Fruit fly (Drosophila melanogaster) whole organism, wandering third instar larva: ENCODE data around the gene Ugt35B1.

Experiments
- Abd-B ChIP-seq: fragments of >200 bp; optimal IDR thresholded peaks from 2 replicates; lab custom pipeline; 2017; ENCODE audit warnings: missing biosample characterization, missing genetic modification characterization
- CG32264 ChIP-seq: fragments of 200-800 bp; sonication (Bioruptor generic); optimal IDR thresholded peaks from 2 replicates; lab custom pipeline; 2016; ENCODE audit warnings: missing biosample characterization, missing genetic modification characterization
- CG9705 ChIP-seq: fragments of 200-800 bp; sonication (Bioruptor generic); optimal IDR thresholded peaks from 2 replicates; lab custom pipeline; 2018; ENCODE audit warnings: missing biosample characterization, mild to moderate bottlenecking, missing genetic modification characterization
- CrebA ChIP-seq: fragments of 200-800 bp; sonication (Bioruptor generic); optimal IDR thresholded peaks from 2 replicates; lab custom pipeline; 2016; ENCODE audit warnings: missing biosample characterization, mild to moderate bottlenecking, missing genetic modification characterization, borderline replicate concordance
- GATAd ChIP-seq: sonication (Bioruptor generic); optimal IDR thresholded peaks from 2 replicates; lab custom pipeline; 2016; ENCODE audit warnings: missing biosample characterization, missing genetic modification characterization
- HLH106 ChIP-seq: fragments of 200-800 bp; optimal IDR thresholded peaks from 3 replicates; lab custom pipeline; 2019; ENCODE audit warnings: missing biosample characterization, mild to moderate bottlenecking, missing genetic modification characterization, moderate library complexity
- Hr78 ChIP-seq: fragments of >200 bp; optimal IDR thresholded peaks from 2 replicates; lab custom pipeline; 2017; ENCODE audit warnings: missing biosample characterization, missing genetic modification characterization
- Hr83 ChIP-seq: fragments of 200-300 bp; sonication (Bioruptor generic); optimal IDR thresholded peaks from 2 replicates; lab custom pipeline; 2016; ENCODE audit warnings: missing biosample characterization, mild to moderate bottlenecking, missing genetic modification characterization, moderate library complexity; ENCODE audit not compliant: poor library complexity, severe bottlenecking
- Jra ChIP-seq: sonication (Bioruptor generic); optimal IDR thresholded peaks from 2 replicates; lab custom pipeline; 2016; ENCODE audit warnings: missing biosample characterization, missing genetic modification characterization
- N ChIP-seq: fragments of >200 bp; optimal IDR thresholded peaks from 2 replicates; lab custom pipeline; 2018; ENCODE audit warnings: missing biosample characterization, missing external identifiers, missing genetic modification characterization
- OdsH ChIP-seq: fragments of 200-800 bp; sonication (Bioruptor generic); optimal IDR thresholded peaks from 2 replicates; lab custom pipeline; 2016; ENCODE audit warnings: missing biosample characterization, mild to moderate bottlenecking, missing genetic modification characterization
- Rel ChIP-seq, 2 experiments: fragments of 200-800 bp; sonication (Bioruptor generic) in 1 of 2; optimal IDR thresholded peaks; 2 replicates in 1 of 2; 3 replicates in 1 of 2; lab custom pipeline; 2016 to 2019; ENCODE audit warnings: mild to moderate bottlenecking in 2 of 2, missing biosample characterization in 2 of 2, missing genetic modification characterization in 2 of 2, moderate library complexity in 1 of 2
- Sp1 ChIP-seq: fragments of 200-800 bp; sonication (Bioruptor generic); optimal IDR thresholded peaks from 3 replicates; lab custom pipeline; 2019; ENCODE audit warnings: missing biosample characterization, mild to moderate bottlenecking, missing genetic modification characterization, moderate library complexity
- brk ChIP-seq: fragments of 200-800 bp; sonication (Bioruptor generic); optimal IDR thresholded peaks from 2 replicates; lab custom pipeline; 2016; ENCODE audit warnings: missing biosample characterization, mild to moderate bottlenecking, missing genetic modification characterization
- dmrt93B ChIP-seq: fragments of 200-800 bp; sonication (Bioruptor generic); optimal IDR thresholded peaks from 2 replicates; lab custom pipeline; 2018; ENCODE audit warnings: missing biosample characterization, mild to moderate bottlenecking, missing genetic modification characterization
- dsf ChIP-seq: sonication (Bioruptor generic); optimal IDR thresholded peaks from 2 replicates; lab custom pipeline; 2016; ENCODE audit warnings: missing biosample characterization, missing genetic modification characterization, borderline replicate concordance
- ey ChIP-seq: fragments of 200-800 bp; sonication (Bioruptor generic); optimal IDR thresholded peaks from 2 replicates; lab custom pipeline; 2016; ENCODE audit warnings: missing biosample characterization, missing genetic modification characterization
- foxo ChIP-seq, 2 experiments: fragments of 200-800 bp; sonication (Bioruptor generic); optimal IDR thresholded peaks; 2 replicates in 1 of 2; 3 replicates in 1 of 2; lab custom pipeline; 2016 to 2017; ENCODE audit warnings: missing biosample characterization in 2 of 2, missing genetic modification characterization in 2 of 2
- fru ChIP-seq: fragments of 200-800 bp; sonication (Bioruptor generic); optimal IDR thresholded peaks from 3 replicates; lab custom pipeline; 2016; ENCODE audit warnings: missing biosample characterization, mild to moderate bottlenecking, missing genetic modification characterization
- h ChIP-seq: fragments of 200-800 bp; sonication (Bioruptor generic); optimal IDR thresholded peaks from 3 replicates; lab custom pipeline; 2016; ENCODE audit warnings: missing biosample characterization, mild to moderate bottlenecking, missing genetic modification characterization
- jim ChIP-seq: fragments of 175-275, 200-325 bp; sonication (Bioruptor generic); optimal IDR thresholded peaks from 2 replicates; lab custom pipeline; 2016; ENCODE audit warnings: missing biosample characterization, mild to moderate bottlenecking, missing genetic modification characterization
- pan ChIP-seq: fragments of >200 bp; optimal IDR thresholded peaks from 2 replicates; lab custom pipeline; 2017
- psq ChIP-seq: fragments of 200-800 bp; sonication (Bioruptor generic); optimal IDR thresholded peaks from 3 replicates; lab custom pipeline; 2017; ENCODE audit warnings: missing biosample characterization, mild to moderate bottlenecking, missing genetic modification characterization, moderate library complexity
- rgr ChIP-seq: fragments of 200-800 bp; sonication (Bioruptor generic); optimal IDR thresholded peaks from 3 replicates; lab custom pipeline; 2016; ENCODE audit warnings: missing biosample characterization, mild to moderate bottlenecking, missing genetic modification characterization
- sage ChIP-seq: fragments of 200-800 bp; sonication (Bioruptor generic); optimal IDR thresholded peaks from 2 replicates; lab custom pipeline; 2016; ENCODE audit warnings: missing biosample characterization, mild to moderate bottlenecking, missing genetic modification characterization
- sv ChIP-seq: fragments of 200-800 bp; sonication (Bioruptor generic); optimal IDR thresholded peaks from 3 replicates; lab custom pipeline; 2016; ENCODE audit warnings: missing biosample characterization, missing genetic modification characterization
- tai ChIP-seq: sonication (Bioruptor generic); optimal IDR thresholded peaks from 2 replicates; lab custom pipeline; 2016; ENCODE audit warnings: missing biosample characterization, missing genetic modification characterization
- woc ChIP-seq: sonication (Bioruptor generic); optimal IDR thresholded peaks from 2 replicates; lab custom pipeline; 2016; ENCODE audit warnings: missing biosample characterization, mild to moderate bottlenecking, missing genetic modification characterization

Gene Ugt35B1

DNA sequence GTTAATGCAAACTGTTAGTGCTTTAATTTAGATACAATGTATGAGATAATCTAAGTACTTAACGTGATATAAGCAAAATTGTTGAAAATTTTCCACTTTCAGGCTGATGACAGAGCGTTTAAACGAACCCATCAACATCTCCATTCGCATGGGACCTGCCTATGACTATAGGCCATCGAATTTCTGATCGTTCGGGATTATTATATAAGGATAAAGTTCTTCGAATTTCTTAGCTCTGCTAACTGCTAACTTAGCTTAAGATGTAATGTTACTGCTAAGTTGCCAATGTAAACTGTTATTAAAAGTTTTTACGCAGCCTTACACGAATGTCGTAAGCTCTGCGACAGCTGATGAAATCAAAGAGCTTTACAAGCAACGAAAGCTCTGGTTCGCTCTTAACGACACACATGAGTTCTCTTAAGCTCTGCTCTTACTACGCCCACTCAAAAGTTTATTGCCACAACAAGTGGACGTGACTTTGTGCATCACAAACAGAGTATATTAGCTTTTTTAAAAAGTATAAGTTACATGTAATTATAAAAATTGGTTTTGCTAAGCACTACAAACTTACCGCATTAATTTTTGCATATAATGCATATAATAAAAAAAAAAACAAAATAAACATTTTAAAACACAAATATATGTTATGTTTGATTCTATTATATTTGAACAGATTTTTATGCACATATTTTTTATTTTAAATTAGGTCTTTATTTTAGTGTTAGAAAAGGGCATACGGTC, 26.8 kb upstream of the Ugt35B1 start (continued):
- TF ChIP-seq N (no peak), CG32264 (GFP tag; lab: Kevin White, UChicago) (no peak), rgr (peak; percentile 94), dsf (peak; percentile 80), HLH106 (peak; percentile 95), h (GFP tag; lab: Kevin White, UChicago) (peak; percentile 95)

DNA sequence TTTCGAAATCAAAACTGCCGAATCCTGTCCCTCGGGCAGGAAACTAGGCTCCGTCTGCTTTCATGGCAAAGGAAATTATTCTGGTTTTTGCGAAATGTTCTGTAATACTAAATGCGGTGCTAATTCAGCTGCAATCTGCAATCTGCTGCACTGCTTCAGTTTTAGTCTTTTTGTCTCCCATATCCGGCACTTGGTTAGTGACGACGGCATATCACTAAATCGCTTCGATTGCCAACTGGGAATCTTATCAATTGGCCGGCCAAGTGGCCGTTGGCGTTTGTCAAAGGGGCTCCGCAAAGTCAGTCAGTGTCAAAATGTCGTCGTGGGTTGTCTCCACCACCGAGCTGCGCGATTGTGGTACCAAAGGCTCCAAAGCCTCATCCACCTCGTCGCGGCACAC, 25.7 kb upstream of the Ugt35B1 start, which contains the start of gene CG18577:
Gene CG18577, plus strand, starts transcription at position 301 of the 400 bp plus-strand sequence.
- no peak for TF ChIP-seq ey (GFP tag; lab: Kevin White, UChicago)
- no peak for TF ChIP-seq dmrt93B (GFP tag; lab: Kevin White, UChicago)
- TF ChIP-seq Sp1 (GFP tag; lab: Kevin White, UChicago): no peak
- TF ChIP-seq tai (GFP tag; lab: Kevin White, UChicago): no peak
- no peak for TF ChIP-seq foxo (GFP tag; optimal IDR thresholded peaks at IDR 0.05; lab: Kevin White, UChicago)
- TF ChIP-seq fru (GFP tag; lab: Kevin White, UChicago): no peak
- no peak for TF ChIP-seq sv (GFP tag; lab: Kevin White, UChicago)
- no peak for TF ChIP-seq rgr
- TF ChIP-seq h (GFP tag; lab: Kevin White, UChicago): no peak

DNA sequence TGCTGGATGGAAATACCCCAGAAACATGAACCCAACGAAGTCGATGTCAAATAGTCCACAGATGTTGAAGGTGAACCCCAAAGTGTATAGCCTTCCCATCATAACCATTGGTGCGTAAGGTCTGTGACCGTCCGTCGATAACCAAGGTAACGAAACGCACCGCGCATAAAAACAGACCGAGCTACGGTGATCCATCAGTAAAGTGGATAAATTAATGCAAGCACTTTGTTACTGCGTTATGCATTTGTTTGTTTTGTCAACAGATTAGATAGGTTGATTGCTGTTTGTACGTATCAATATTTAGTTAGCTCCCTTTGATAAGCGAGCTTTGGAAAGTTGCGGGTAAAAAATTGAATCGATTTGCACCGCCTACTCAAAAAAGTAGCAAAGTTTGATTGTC, 8.3 kb upstream of the Ugt35B1 start:
- no peak for TF ChIP-seq brk (GFP tag; lab: Kevin White, UChicago)
- no peak for TF ChIP-seq dmrt93B (GFP tag; lab: Kevin White, UChicago)
- TF ChIP-seq N: no peak

dm6 chr3R:11177579-11177978, 7.5 kb upstream of the Ugt35B1 start:
- TF ChIP-seq woc (GFP tag; lab: Kevin White, UChicago) (no peak), dsf (no peak), Abd-B (GFP tag; lab: Kevin White, UChicago) (no peak), sv (GFP tag; lab: Kevin White, UChicago) (no peak), dmrt93B (GFP tag; lab: Kevin White, UChicago) (no peak), CrebA (GFP tag; lab: Kevin White, UChicago) (no peak), HLH106 (no peak), Hr78 (GFP tag; lab: Kevin White, UChicago) (no peak), h (GFP tag; lab: Kevin White, UChicago) (no peak)

- no peak for TF ChIP-seq foxo (GFP tag; optimal IDR thresholded peaks at IDR 0.05; lab: Kevin White, UChicago)
- TF ChIP-seq dsf: no peak
- TF ChIP-seq jim (GFP tag; lab: Kevin White, UChicago): no peak
- no peak for TF ChIP-seq sage (GFP tag; lab: Kevin White, UChicago)
- TF ChIP-seq pan: no peak
Observed at dm6 chr3R:11175777-11176176, 5.7 kb upstream of the Ugt35B1 start.

DNA sequence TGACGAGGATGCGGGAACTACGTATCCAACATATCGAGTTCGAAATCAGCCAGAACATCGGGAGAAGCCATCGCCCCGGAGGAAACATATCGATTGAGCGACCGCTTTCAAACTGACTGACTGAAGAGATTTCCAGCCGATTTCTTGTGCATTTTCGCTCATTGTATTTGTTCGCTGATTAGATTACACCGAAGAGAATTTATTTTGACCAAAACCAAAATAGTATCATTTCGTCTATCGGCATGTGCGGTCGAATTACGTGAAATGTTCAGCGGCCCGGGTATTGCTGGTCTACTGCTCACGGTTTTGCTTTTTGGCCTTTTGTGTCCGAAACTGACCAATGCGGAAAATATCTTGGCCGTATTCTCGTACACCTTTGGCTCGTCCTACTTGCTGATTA, 5.3 kb upstream of the Ugt35B1 start, which contains the start of the genes Ugt304A1 and Ugt303A1:
Gene Ugt304A1, minus strand, starts transcription at position 101 of the 400 bp plus-strand sequence.
Gene Ugt303A1, plus strand, starts transcription at position 222 of the 400 bp plus-strand sequence.
- TF ChIP-seq CG32264 (GFP tag; lab: Kevin White, UChicago) (no peak), OdsH (GFP tag; lab: Kevin White, UChicago) (no peak), CG9705 (no peak), rgr (no peak), Rel (GFP tag; optimal IDR thresholded peaks at IDR 0.05; lab: Kevin White, UChicago) (no peak), Rel (tag; optimal IDR thresholded peaks at IDR 0.05; lab: Kevin White, UChicago) (no peak), sage (GFP tag; lab: Kevin White, UChicago) (no peak), psq (GFP tag; lab: Kevin White, UChicago) (no peak), Jra (no peak), GATAd (GFP tag; lab: Kevin White, UChicago) (no peak)
- TF ChIP-seq, all 38 proteins: peak for 0

dm6 chr3R:11173169-11173506, 3.1 kb upstream of the Ugt35B1 start:
- TF ChIP-seq CrebA (GFP tag; lab: Kevin White, UChicago): peak; percentile 58
- TF ChIP-seq Hr83 (GFP tag; lab: Kevin White, UChicago): no peak
